Worm (Caenorhabditis elegans): ENCODE measurements around the gene aptf-1.

DNA sequence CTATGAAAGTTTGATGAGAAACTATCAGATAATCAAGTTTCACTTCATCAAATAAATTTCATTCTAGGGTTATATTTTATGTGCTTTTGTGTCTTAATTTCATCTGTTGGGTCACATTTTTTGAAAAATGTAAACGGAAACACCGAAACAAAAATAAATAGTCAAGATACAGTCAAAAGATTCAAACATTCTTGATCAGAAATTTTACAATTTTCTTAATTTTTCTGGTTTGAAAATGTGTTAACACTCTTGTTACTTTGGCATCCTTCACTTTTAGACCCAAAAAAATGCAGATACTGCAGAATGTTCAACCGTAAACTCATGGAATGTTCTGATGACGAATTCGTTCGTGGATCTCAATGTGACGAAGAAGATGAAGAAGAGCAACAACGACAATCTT, at the start of gene aptf-1:
- TF ChIP-seq ama-1 (optimal IDR thresholded peaks at IDR 0.05) (no peak), flt-1 (GFP tag; IDR thresholded peaks at IDR 0.05) (no peak), hmbx-1 (tag; optimal IDR thresholded peaks at IDR 0.05) (no peak), F13C5.2 (tag; optimal IDR thresholded peaks at IDR 0.05) (no peak), tbx-11 (GFP tag; IDR thresholded peaks at IDR 0.05) (no peak), aly-1 (tag; optimal IDR thresholded peaks at IDR 0.05) (no peak), sea-1 (GFP tag; conservative IDR thresholded peaks at IDR 0.05) (no peak)

All from whole organism, early embryonic.